Worm (Caenorhabditis elegans): ENCODE results near the gene col-97.

DNA sequence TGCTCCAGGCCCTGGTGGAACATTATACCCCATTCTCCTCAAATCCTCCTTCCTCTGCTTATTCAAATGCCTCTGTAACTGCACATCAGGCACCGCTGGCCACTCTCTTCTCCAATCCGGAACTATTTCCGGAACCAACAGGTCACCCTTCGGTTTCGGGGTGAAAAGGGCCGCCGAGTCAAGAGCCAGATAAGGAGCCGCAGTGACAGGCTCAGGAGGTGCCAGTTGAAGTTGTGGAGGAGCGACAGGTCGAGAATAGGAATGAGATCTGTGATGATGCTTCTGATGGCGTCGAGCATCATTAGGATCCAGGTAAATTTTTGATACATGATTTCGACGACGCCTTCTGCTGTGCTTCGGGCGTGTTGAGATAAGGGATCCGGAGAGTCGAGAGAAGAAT lies 4.7 kb upstream of the col-97 start:
- no peak for TF ChIP-seq drap-1 (GFP tag; optimal IDR thresholded peaks at IDR 0.05)
- TF ChIP-seq hlh-1 (tag; optimal IDR thresholded peaks at IDR 0.05) = no peak
- no peak for TF ChIP-seq cnd-1 (tag; optimal IDR thresholded peaks at IDR 0.05)
- TF ChIP-seq flh-1 (GFP tag; optimal IDR thresholded peaks at IDR 0.05) = no peak
- no peak for TF ChIP-seq unc-62 (GFP tag; optimal IDR thresholded peaks at IDR 0.05)
- no peak for TF ChIP-seq snpc-4 (tag; optimal IDR thresholded peaks at IDR 0.05)
- TF ChIP-seq ztf-11 (tag; optimal IDR thresholded peaks at IDR 0.05) = no peak

All from whole organism, mixed stage, embryonic.